Fruit fly (Drosophila melanogaster) whole organism, embryonic: ENCODE results near the gene Ldaf1.
A peak's percentile ranks its signal among the peaks of the same experiment; 100 is the strongest.

Experiments used
- Aef1 ChIP-seq: fragments of 200-800 bp; sonication (Bioruptor generic); IDR thresholded peaks from 3 replicates; pipeline ENCODE4 v1.3.6; 2022; ENCODE audit warnings: missing biosample characterization, missing genetic modification characterization
- Blimp-1 ChIP-seq: fragments of 200-800 bp; sonication (Bioruptor generic); optimal IDR thresholded peaks from 3 replicates; lab custom pipeline; 2018; ENCODE audit warnings: missing biosample characterization, missing genetic modification characterization, mild to moderate bottlenecking, moderate library complexity, missing genetic modification reagents
- CG10321 ChIP-seq: fragments of 200-800 bp; sonication (Bioruptor generic); IDR thresholded peaks from 2 replicates; pipeline ENCODE4 v1.3.6; 2022; ENCODE audit warnings: missing biosample characterization, missing genetic modification characterization
- CG10431 ChIP-seq: fragments of 200-800 bp; sonication (Bioruptor generic); optimal IDR thresholded peaks from 3 replicates; lab custom pipeline; 2018; ENCODE audit warnings: missing biosample characterization, mild to moderate bottlenecking, missing genetic modification characterization
- CG12219 ChIP-seq: fragments of 200-800 bp; sonication (Bioruptor generic); optimal IDR thresholded peaks from 3 replicates; lab custom pipeline; 2018; ENCODE audit warnings: missing biosample characterization, mild to moderate bottlenecking, missing genetic modification characterization
- CG12236 ChIP-seq: fragments of 200-800 bp; sonication (Bioruptor generic); optimal IDR thresholded peaks from 2 replicates; lab custom pipeline; 2016; ENCODE audit warnings: missing biosample characterization, missing genetic modification characterization
- CG12391 ChIP-seq: fragments of 200-800 bp; sonication (Bioruptor generic); optimal IDR thresholded peaks from 3 replicates; lab custom pipeline; 2018; ENCODE audit warnings: missing biosample characterization, mild to moderate bottlenecking, missing genetic modification characterization, moderate library complexity
- CG15514 ChIP-seq: fragments of 200-800 bp; sonication (Bioruptor generic); optimal IDR thresholded peaks from 3 replicates; lab custom pipeline; 2017; ENCODE audit warnings: missing biosample characterization, missing genetic modification characterization, mild to moderate bottlenecking, moderate library complexity, missing genetic modification reagents
- CG1602 ChIP-seq: fragments of 200-800 bp; sonication (Bioruptor generic); optimal IDR thresholded peaks from 3 replicates; lab custom pipeline; 2016; ENCODE audit warnings: missing biosample characterization, missing genetic modification characterization
- CG17612 ChIP-seq: fragments of 200-800 bp; sonication (Bioruptor generic); IDR thresholded peaks from 2 replicates; pipeline ENCODE4 v1.3.6; 2022; ENCODE audit warnings: missing biosample characterization, missing genetic modification characterization
- CG18619 ChIP-seq: fragments of 200-800 bp; sonication (Bioruptor generic); optimal IDR thresholded peaks from 3 replicates; lab custom pipeline; 2017; ENCODE audit warnings: missing biosample characterization, mild to moderate bottlenecking, missing genetic modification characterization
- CG30431 ChIP-seq: fragments of 200-800 bp; sonication (Bioruptor generic); optimal IDR thresholded peaks from 2 replicates; lab custom pipeline; 2017; ENCODE audit warnings: missing biosample characterization, missing genetic modification characterization
- CG6272 ChIP-seq: fragments of 200-800 bp; sonication (Bioruptor generic); IDR thresholded peaks from 2 replicates; pipeline ENCODE4 v1.3.6; 2022; ENCODE audit warnings: missing biosample characterization, missing genetic modification characterization
- CG6791 ChIP-seq: fragments of 200-800 bp; sonication (Bioruptor generic); IDR thresholded peaks from 3 replicates; pipeline ENCODE4 v1.3.6; 2022; ENCODE audit warnings: missing biosample characterization, missing genetic modification characterization; ENCODE audit not compliant: partially characterized antibody
- CG6813 ChIP-seq: fragments of 200-800 bp; sonication (Bioruptor generic); optimal IDR thresholded peaks from 2 replicates; lab custom pipeline; 2017; ENCODE audit warnings: missing biosample characterization, missing genetic modification characterization, mild to moderate bottlenecking, moderate library complexity, missing genetic modification reagents
- CG7963 ChIP-seq: fragments of 200-800 bp; sonication (Bioruptor generic); IDR thresholded peaks from 3 replicates; pipeline ENCODE4 v1.3.6; 2022; ENCODE audit warnings: missing biosample characterization, missing genetic modification characterization; ENCODE audit not compliant: partially characterized antibody
- CG9609 ChIP-seq: fragments of 200-800 bp; sonication (Bioruptor generic); optimal IDR thresholded peaks from 3 replicates; lab custom pipeline; 2016; ENCODE audit warnings: missing biosample characterization, missing genetic modification characterization
- Elba2 ChIP-seq: fragments of 200-800 bp; sonication (Bioruptor generic); optimal IDR thresholded peaks from 3 replicates; lab custom pipeline; 2016; ENCODE audit warnings: missing biosample characterization, missing genetic modification characterization
- Fer3 ChIP-seq: fragments of 200-800 bp; sonication (Bioruptor generic); optimal IDR thresholded peaks from 2 replicates; lab custom pipeline; 2018; ENCODE audit warnings: missing biosample characterization, mild to moderate bottlenecking, missing genetic modification characterization, moderate library complexity
- Hmx ChIP-seq: fragments of 200-800 bp; sonication (Bioruptor generic); optimal IDR thresholded peaks from 2 replicates; lab custom pipeline; 2016; ENCODE audit warnings: missing biosample characterization, missing genetic modification characterization
- Hr39 ChIP-seq: fragments of >200 bp; optimal IDR thresholded peaks from 2 replicates; lab custom pipeline; 2017
- Kr ChIP-seq: fragments of 200-800 bp; sonication (Bioruptor generic); optimal IDR thresholded peaks from 2 replicates; lab custom pipeline; 2017; ENCODE audit warnings: missing biosample characterization, mild to moderate bottlenecking, missing genetic modification characterization
- Lhr ChIP-seq: fragments of 200-800 bp; sonication (Bioruptor generic); optimal IDR thresholded peaks from 3 replicates; lab custom pipeline; 2017; ENCODE audit warnings: mild to moderate bottlenecking, missing biosample characterization, missing genetic modification reagents, missing genetic modification characterization
- Lpt ChIP-seq: fragments of >200 bp; optimal IDR thresholded peaks from 2 replicates; lab custom pipeline; 2018; ENCODE audit warnings: missing biosample characterization, missing genetic modification characterization
- Mad ChIP-seq: fragments of 200-800 bp; sonication (Bioruptor generic); optimal IDR thresholded peaks from 2 replicates; lab custom pipeline; 2016; ENCODE audit warnings: missing biosample characterization, missing genetic modification characterization
- Oli ChIP-seq: fragments of 200-800 bp; sonication (Bioruptor generic); optimal IDR thresholded peaks from 2 replicates; lab custom pipeline; 2018; ENCODE audit warnings: missing biosample characterization, mild to moderate bottlenecking, missing genetic modification characterization, moderate library complexity
- Opbp ChIP-seq: fragments of 200-800 bp; sonication (Bioruptor generic); IDR thresholded peaks from 3 replicates; pipeline ENCODE4 v1.3.6; 2022; ENCODE audit warnings: missing biosample characterization, missing genetic modification characterization; ENCODE audit not compliant: partially characterized antibody
- Optix ChIP-seq: fragments of 200-800 bp; sonication (Bioruptor generic); IDR thresholded peaks from 3 replicates; pipeline ENCODE4 v1.3.6; 2022; ENCODE audit warnings: missing biosample characterization, missing genetic modification characterization
- Scr ChIP-seq: fragments of 200-800 bp; sonication (Bioruptor generic); IDR thresholded peaks from 2 replicates; pipeline ENCODE4 v1.3.6; 2022; ENCODE audit warnings: missing biosample characterization, missing genetic modification characterization; ENCODE audit not compliant: partially characterized antibody
- Spps ChIP-seq: fragments of 200-800 bp; sonication (Bioruptor generic); optimal IDR thresholded peaks from 2 replicates; lab custom pipeline; 2018; ENCODE audit warnings: missing biosample characterization, mild to moderate bottlenecking, missing genetic modification characterization
- Stat92E ChIP-seq, 3 experiments: fragments of >200 bp in 2 of 3; fragments of 200-800 bp in 1 of 3; sonication (Bioruptor generic) in 1 of 3; optimal IDR thresholded peaks; 2 replicates each; lab custom pipeline; 2017 to 2019; ENCODE audit warnings: missing biosample characterization in 3 of 3, missing genetic modification characterization in 3 of 3, mild to moderate bottlenecking in 1 of 3, moderate library complexity in 1 of 3
- Xrp1 ChIP-seq: fragments of 200-800 bp; sonication (Bioruptor generic); IDR thresholded peaks from 2 replicates; pipeline ENCODE4 v1.3.6; 2022; ENCODE audit warnings: missing biosample characterization, missing genetic modification characterization
- ase ChIP-seq: fragments of 200-800 bp; sonication (Bioruptor generic); IDR thresholded peaks from 3 replicates; pipeline ENCODE4 v1.3.6; 2022; ENCODE audit warnings: missing biosample characterization, missing genetic modification characterization
- chinmo ChIP-seq: fragments of 200-800 bp; sonication (Bioruptor generic); IDR thresholded peaks from 4 replicates; pipeline ENCODE4 v1.3.6; 2022; ENCODE audit warnings: missing biosample characterization, missing genetic modification characterization; ENCODE audit not compliant: partially characterized antibody
- chm ChIP-seq: fragments of 200-800 bp; sonication (Bioruptor generic); IDR thresholded peaks from 2 replicates; pipeline ENCODE4 v1.3.6; 2022; ENCODE audit warnings: missing biosample characterization, missing genetic modification characterization
- danr ChIP-seq: fragments of 200-800 bp; sonication (Bioruptor generic); IDR thresholded peaks from 2 replicates; pipeline ENCODE4 v1.3.6; 2022; ENCODE audit warnings: missing biosample characterization, missing genetic modification characterization
- dm ChIP-seq: fragments of 200-800 bp; sonication (Bioruptor generic); optimal IDR thresholded peaks from 3 replicates; lab custom pipeline; 2016; ENCODE audit warnings: missing biosample characterization, missing genetic modification characterization
- fd3F ChIP-seq: fragments of 200-800 bp; sonication (Bioruptor generic); optimal IDR thresholded peaks from 2 replicates; lab custom pipeline; 2018; ENCODE audit warnings: missing biosample characterization, mild to moderate bottlenecking, missing genetic modification characterization, moderate library complexity
- ftz-f1 ChIP-seq: fragments of 200-800 bp; sonication (Bioruptor generic); optimal IDR thresholded peaks from 2 replicates; lab custom pipeline; 2016; ENCODE audit warnings: missing biosample characterization, missing genetic modification characterization
- gce ChIP-seq: fragments of 200-800 bp; sonication (Bioruptor generic); IDR thresholded peaks from 3 replicates; pipeline ENCODE4 v1.3.6; 2022; ENCODE audit warnings: missing biosample characterization, missing genetic modification characterization
- grn ChIP-seq: fragments of 200-800 bp; sonication (Bioruptor generic); optimal IDR thresholded peaks from 3 replicates; lab custom pipeline; 2017; ENCODE audit warnings: missing biosample characterization, missing genetic modification characterization
- inv ChIP-seq: fragments of 200-800 bp; sonication (Bioruptor generic); IDR thresholded peaks from 2 replicates; pipeline ENCODE4 v1.3.6; 2022; ENCODE audit warnings: missing biosample characterization, missing genetic modification characterization; ENCODE audit not compliant: partially characterized antibody
- maf-S ChIP-seq: fragments of 200-800 bp; sonication (Bioruptor generic); optimal IDR thresholded peaks from 2 replicates; lab custom pipeline; 2016; ENCODE audit warnings: missing biosample characterization, missing genetic modification characterization
- pzg ChIP-seq: fragments of 200-800 bp; sonication (Bioruptor generic); optimal IDR thresholded peaks from 3 replicates; lab custom pipeline; 2018; ENCODE audit warnings: missing biosample characterization, mild to moderate bottlenecking, missing genetic modification characterization, moderate library complexity
- repo ChIP-seq: fragments of 200-800 bp; sonication (Bioruptor generic); optimal IDR thresholded peaks from 2 replicates; lab custom pipeline; 2016; ENCODE audit warnings: missing biosample characterization, missing genetic modification characterization
- ro ChIP-seq: fragments of 200-800 bp; sonication (Bioruptor generic); IDR thresholded peaks from 2 replicates; pipeline ENCODE4 v1.3.6; 2022; ENCODE audit warnings: missing biosample characterization, missing genetic modification characterization
- scrt ChIP-seq: fragments of 200-800 bp; sonication (Bioruptor generic); optimal IDR thresholded peaks from 2 replicates; lab custom pipeline; 2018; ENCODE audit warnings: missing biosample characterization, mild to moderate bottlenecking, missing genetic modification characterization, moderate library complexity
- sens ChIP-seq: fragments of 200-800 bp; sonication (Bioruptor generic); peaks from one replicate; lab custom pipeline; 2016; ENCODE audit warnings: missing biosample characterization, missing genetic modification characterization
- tgo ChIP-seq: fragments of 200-800 bp; sonication (Bioruptor generic); IDR thresholded peaks from 3 replicates; pipeline ENCODE4 v1.3.6; 2022; ENCODE audit warnings: missing biosample characterization, missing genetic modification characterization
- yki ChIP-seq: fragments of >200 bp; optimal IDR thresholded peaks from 3 replicates; lab custom pipeline; 2018
- zen2 ChIP-seq: fragments of 200-800 bp; sonication (Bioruptor generic); IDR thresholded peaks from 3 replicates; pipeline ENCODE4 v1.3.6; 2022; ENCODE audit warnings: missing biosample characterization, missing genetic modification characterization; ENCODE audit not compliant: partially characterized antibody
- zf30C ChIP-seq: fragments of 200-800 bp; sonication (Bioruptor generic); optimal IDR thresholded peaks from 3 replicates; lab custom pipeline; 2018; ENCODE audit warnings: missing biosample characterization, mild to moderate bottlenecking, missing genetic modification characterization
- zfh2 ChIP-seq: fragments of 200-800 bp; sonication (Bioruptor generic); optimal IDR thresholded peaks from 2 replicates; lab custom pipeline; 2016; ENCODE audit warnings: missing biosample characterization, missing genetic modification characterization

Ldaf1 gene

DNA sequence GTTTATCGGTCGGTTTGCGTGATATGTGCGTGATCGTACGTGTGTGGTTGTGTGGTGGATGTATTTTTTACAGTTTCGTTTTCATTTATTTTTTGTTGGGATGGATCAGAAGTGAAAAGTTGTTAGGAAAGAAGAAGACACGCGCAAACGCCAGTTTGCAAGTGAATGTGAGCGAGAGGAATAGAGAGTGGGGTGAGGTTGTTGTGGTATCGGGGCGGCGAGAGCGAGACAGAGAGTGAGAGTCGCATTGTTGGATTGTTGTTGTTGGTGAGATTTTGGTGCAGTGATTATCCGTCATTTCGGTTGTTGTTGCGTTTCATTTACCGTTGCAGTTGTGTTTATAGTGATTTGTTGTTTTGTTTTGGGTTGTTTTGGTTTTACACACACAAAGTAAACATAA, 8.2 kb downstream of the Ldaf1 start (continued):
- TF ChIP-seq Fer3 = no peak
- no peak for TF ChIP-seq Hmx (GFP tag; lab: Kevin White, UChicago)
- no peak for TF ChIP-seq chm (GFP tag; lab: Robert Waterston, UW)
- no peak for TF ChIP-seq Spps (tag; lab: Kevin White, UChicago)
- no peak for TF ChIP-seq danr (GFP tag; lab: Robert Waterston, UW)
- no peak for TF ChIP-seq fd3F
- TF ChIP-seq maf-S (GFP tag; lab: Kevin White, UChicago) = no peak
- no peak for TF ChIP-seq ftz-f1 (GFP tag; lab: Kevin White, UChicago)
- TF ChIP-seq CG12219 = no peak
- TF ChIP-seq CG12236 (GFP tag; lab: Kevin White, UChicago) = no peak
- no peak for TF ChIP-seq CG6813 (GFP tag; lab: Kevin White, UChicago)
- TF ChIP-seq pzg (GFP tag; lab: Kevin White, UChicago) = no peak
- 0 out of 4 replicates have a peak, but pooled peaks have one; percentile 18 for TF ChIP-seq chinmo (GFP tag; lab: Robert Waterston, UW)
- peak; percentile 13 for TF ChIP-seq Blimp-1
- TF ChIP-seq Scr (GFP tag; lab: Robert Waterston, UW) = no peak
- no peak for TF ChIP-seq Opbp
- TF ChIP-seq Optix (GFP tag; lab: Robert Waterston, UW) = no peak
- TF ChIP-seq Elba2 = no peak
- no peak for TF ChIP-seq repo (GFP tag; lab: Kevin White, UChicago)
- TF ChIP-seq Oli (tag; lab: Kevin White, UChicago) = no peak
- no peak for TF ChIP-seq Mad (GFP tag; lab: Kevin White, UChicago)
- TF ChIP-seq CG17612 (GFP tag; lab: Robert Waterston, UW) = no peak
- TF ChIP-seq yki (lab: Kevin White, UChicago) = no peak
- no peak for TF ChIP-seq CG10431 (GFP tag; lab: Kevin White, UChicago)
- TF ChIP-seq CG6791 (GFP tag; lab: Robert Waterston, UW) = no peak
- no peak for TF ChIP-seq Hr39
- no peak for TF ChIP-seq CG9609 (GFP tag; lab: Kevin White, UChicago)
- TF ChIP-seq zf30C (GFP tag; lab: Kevin White, UChicago) = no peak
- no peak for TF ChIP-seq gce
- no peak for TF ChIP-seq CG18619
- no peak for TF ChIP-seq CG7963

DNA sequence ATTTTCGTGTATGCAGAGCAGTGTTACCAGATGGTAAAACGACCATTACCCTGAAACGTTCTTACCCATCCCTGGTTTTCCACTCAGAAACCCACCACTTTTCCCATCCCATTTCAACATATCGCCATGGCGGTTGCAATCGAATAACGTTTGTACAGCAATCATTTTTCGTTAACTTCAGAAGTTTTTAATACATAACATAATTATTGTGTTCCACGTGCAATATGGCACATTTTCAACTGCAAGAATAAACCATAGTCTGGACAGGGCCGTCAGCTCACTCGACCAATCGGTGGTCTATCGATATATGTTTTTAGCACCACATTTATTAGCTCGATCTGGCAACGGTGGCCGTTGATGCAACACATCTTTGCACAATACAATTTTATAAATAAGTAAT, 11.8 kb downstream of the Ldaf1 start, which contains the start of the genes trr and mRpL16:
TSS of gene trr (minus strand) at position 25 of the 400 bp plus-strand sequence.
TSS of gene mRpL16 (plus strand) at position 331 of the 400 bp plus-strand sequence.
- TF ChIP-seq Lhr (GFP tag; lab: Kevin White, UChicago) (no peak), CG15514 (GFP tag; lab: Kevin White, UChicago) (peak; percentile 64), Aef1 (GFP tag; lab: Robert Waterston, UW) (no peak), inv (GFP tag; lab: Robert Waterston, UW) (peak; percentile 58), CG6272 (peak; percentile 45; the same call in 1 of the 2 replicates), Kr (GFP tag; lab: Kevin White, UChicago) (no peak), zen2 (GFP tag; lab: Robert Waterston, UW) (peak; percentile 30; the same call in 1 of the 3 replicates), CG1602 (GFP tag; lab: Kevin White, UChicago) (no peak), grn (no peak), ase (GFP tag; lab: Robert Waterston, UW) (no peak), tgo (GFP tag; lab: Robert Waterston, UW) (0 out of 3 replicates have a peak, but pooled peaks have one; percentile 17), scrt (GFP tag; lab: Kevin White, UChicago) (no peak), sens (GFP tag; lab: Kevin White, UChicago) (peak; percentile 86), Stat92E (GFP tag; optimal IDR thresholded peaks at IDR 0.05; lab: Kevin White, UChicago) (no peak), CG10321 (no peak), ro (GFP tag; lab: Robert Waterston, UW) (no peak), Xrp1 (GFP tag; lab: Robert Waterston, UW) (0 out of 2 replicates have a peak, but pooled peaks have one; percentile 7), dm (peak; percentile 24), Spps (tag; lab: Kevin White, UChicago) (peak; percentile 19), CG30431 (GFP tag; lab: Kevin White, UChicago) (no peak), zfh2 (GFP tag; lab: Kevin White, UChicago) (peak; percentile 65), Lpt (GFP tag; lab: Kevin White, UChicago) (no peak), CG12391 (peak; percentile 72)
